Fruit fly (Drosophila melanogaster): ENCODE data around the gene ScpX.

Gene ScpX

dm6 chr2L:18881014-18881660, 50.1 kb downstream of the ScpX start, which contains the start of gene tup (continued):
- peak; percentile 38; the same call in 1 of the 3 replicates for TF ChIP-seq eg (GFP tag; IDR thresholded peaks at IDR 0.05)
- TF ChIP-seq CG8632 (GFP tag; optimal IDR thresholded peaks at IDR 0.05) = no peak
- peak; percentile 29 for TF ChIP-seq esn (GFP tag; optimal IDR thresholded peaks at IDR 0.05)
- no peak for TF ChIP-seq OdsH (GFP tag; optimal IDR thresholded peaks at IDR 0.05)
- TF ChIP-seq salr (GFP tag; optimal IDR thresholded peaks at IDR 0.05) = no peak
- no peak for TF ChIP-seq Sox15 (GFP tag; optimal IDR thresholded peaks at IDR 0.05)
- TF ChIP-seq CG9139 (GFP tag; optimal IDR thresholded peaks at IDR 0.05) = peak; percentile 35
- no peak for TF ChIP-seq CG11762 (GFP tag; optimal IDR thresholded peaks at IDR 0.05; ENCODE audit: insufficient read depth)
- TF ChIP-seq CG6808 (GFP tag; optimal IDR thresholded peaks at IDR 0.05) = no peak
- TF ChIP-seq CG11294 (GFP tag; IDR thresholded peaks at IDR 0.05) = no peak
- no peak for TF ChIP-seq CG8319 (GFP tag; optimal IDR thresholded peaks at IDR 0.05)
- TF ChIP-seq Sox14 (GFP tag; optimal IDR thresholded peaks at IDR 0.05) = peak; percentile 20
- TF ChIP-seq Hr39 (GFP tag; optimal IDR thresholded peaks at IDR 0.05) = no peak
- no peak for TF ChIP-seq spab (GFP tag; optimal IDR thresholded peaks at IDR 0.05)
- peak; percentile 81 for TF ChIP-seq Eip78C (GFP tag)
- TF ChIP-seq CG10631 (GFP tag; optimal IDR thresholded peaks at IDR 0.05) = no peak
- no peak for TF ChIP-seq Smox (GFP tag; optimal IDR thresholded peaks at IDR 0.05)
- TF ChIP-seq CG3919 (GFP tag; optimal IDR thresholded peaks at IDR 0.05) = peak; percentile 33
- TF ChIP-seq CG6163 (GFP tag; IDR thresholded peaks at IDR 0.05) = peak; percentile 50; the same call in 2 of the 3 replicates
- no peak for TF ChIP-seq cyc (GFP tag; optimal IDR thresholded peaks at IDR 0.05)

dm6 chr2L:18882734-18883133, 51.7 kb downstream of the ScpX start:
- TF ChIP-seq salr (GFP tag; optimal IDR thresholded peaks at IDR 0.05) = no peak
- TF ChIP-seq fkh (GFP tag; optimal IDR thresholded peaks at IDR 0.05) = no peak

Measured in whole organism, prepupa.